Worm (Caenorhabditis elegans): ENCODE results near the gene twk-43.

DNA sequence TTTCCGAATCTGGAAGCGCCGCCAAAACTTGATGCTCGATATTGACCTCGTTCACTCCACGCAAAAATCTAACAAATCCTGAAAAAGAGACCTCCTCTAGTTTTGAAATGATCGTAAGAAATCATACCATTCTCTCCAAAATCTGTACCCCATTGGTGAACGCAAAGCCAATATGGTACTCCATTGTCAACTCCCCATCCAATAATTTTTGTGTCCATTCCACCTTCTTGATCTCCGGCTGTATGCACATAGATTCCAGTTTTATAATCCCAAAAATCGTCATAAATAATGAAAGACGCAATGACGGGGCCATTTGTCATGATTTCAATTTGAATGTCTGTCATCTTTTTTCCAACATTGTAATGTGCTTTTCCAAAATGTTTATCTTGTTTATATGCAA, 10.1 kb downstream of the twk-43 start:
- TF ChIP-seq mls-2 (tag; optimal IDR thresholded peaks at IDR 0.05) (no peak), snpc-4 (tag; optimal IDR thresholded peaks at IDR 0.05) (no peak), ztf-11 (tag; optimal IDR thresholded peaks at IDR 0.05) (no peak), unc-62 (GFP tag; optimal IDR thresholded peaks at IDR 0.05) (no peak), unc-120 (tag; optimal IDR thresholded peaks at IDR 0.05; ENCODE audit: poor library complexity, severe bottlenecking) (no peak), nhr-76 (tag; optimal IDR thresholded peaks at IDR 0.05) (no peak), ces-1 (GFP tag; optimal IDR thresholded peaks at IDR 0.05) (no peak), mep-1 (tag; optimal IDR thresholded peaks at IDR 0.05) (no peak), M03D4.4 (tag; optimal IDR thresholded peaks at IDR 0.05) (no peak), nhr-28 (tag; optimal IDR thresholded peaks at IDR 0.05) (no peak), lin-13 (tag; optimal IDR thresholded peaks at IDR 0.05) (no peak), elt-1 (tag; optimal IDR thresholded peaks at IDR 0.05; ENCODE audit: borderline replicate concordance, insufficient read depth) (no peak), nhr-237 (tag; optimal IDR thresholded peaks at IDR 0.05) (no peak)

Data from whole organism, mixed stage, embryonic.